Fruit fly (Drosophila melanogaster) whole organism, pupa: ENCODE measurements around the gene O-fut2.

Experiments used
- CG10348 ChIP-seq: fragments of 200-800 bp; sonication (Bioruptor generic); IDR thresholded peaks from 2 replicates; pipeline ENCODE4 v1.3.6; 2022; ENCODE audit warnings: missing biosample characterization, missing genetic modification characterization
- CG12605 ChIP-seq: fragments of 200-800 bp; sonication (Bioruptor generic); IDR thresholded peaks from 2 replicates; pipeline ENCODE4 v1.3.6; 2022; ENCODE audit warnings: missing biosample characterization, missing genetic modification characterization
- CG13204 ChIP-seq: fragments of 200-800 bp; sonication (Bioruptor generic); optimal IDR thresholded peaks from 2 replicates; lab custom pipeline; 2018; ENCODE audit warnings: missing biosample characterization, mild to moderate bottlenecking, missing genetic modification characterization, moderate library complexity
- CG14655 ChIP-seq: fragments of 200-800 bp; sonication (Bioruptor generic); optimal IDR thresholded peaks from 3 replicates; lab custom pipeline; 2017; ENCODE audit warnings: mild to moderate bottlenecking, missing biosample characterization, missing genetic modification reagents, missing genetic modification characterization
- CG15710 ChIP-seq: fragments of 200-800 bp; sonication (Bioruptor generic); optimal IDR thresholded peaks from 2 replicates; lab custom pipeline; 2018; ENCODE audit warnings: missing biosample characterization, mild to moderate bottlenecking, missing genetic modification characterization, moderate library complexity
- CG17806 ChIP-seq: fragments of 200-800 bp; sonication (Bioruptor generic); optimal IDR thresholded peaks from 2 replicates; lab custom pipeline; 2018; ENCODE audit warnings: missing biosample characterization, mild to moderate bottlenecking, missing genetic modification characterization, moderate library complexity
- CG32121 ChIP-seq: fragments of 200-800 bp; sonication (Bioruptor generic); IDR thresholded peaks from 2 replicates; pipeline ENCODE4 v1.3.6; 2022; ENCODE audit warnings: missing biosample characterization, missing genetic modification characterization
- CG34367 ChIP-seq: fragments of 200-800 bp; sonication (Bioruptor generic); optimal IDR thresholded peaks from 2 replicates; lab custom pipeline; 2018; ENCODE audit warnings: missing biosample characterization, mild to moderate bottlenecking, missing genetic modification characterization
- CG4496 ChIP-seq: fragments of 200-800 bp; sonication (Bioruptor generic); IDR thresholded peaks from 3 replicates; pipeline ENCODE4 v1.3.6; 2022; ENCODE audit warnings: missing biosample characterization, missing genetic modification characterization
- CG8159 ChIP-seq: fragments of 200-800 bp; sonication (Bioruptor generic); optimal IDR thresholded peaks from 3 replicates; lab custom pipeline; 2018; ENCODE audit warnings: missing biosample characterization, mild to moderate bottlenecking, missing genetic modification characterization, moderate library complexity
- CG8301 ChIP-seq: fragments of 200-800 bp; sonication (Bioruptor generic); optimal IDR thresholded peaks from 2 replicates; lab custom pipeline; 2018; ENCODE audit warnings: missing biosample characterization, mild to moderate bottlenecking, missing genetic modification characterization
- CG9948 ChIP-seq: fragments of 200-800 bp; sonication (Bioruptor generic); optimal IDR thresholded peaks from 2 replicates; lab custom pipeline; 2018; ENCODE audit warnings: missing biosample characterization, mild to moderate bottlenecking, missing genetic modification characterization, moderate library complexity
- D1 ChIP-seq: fragments of 200-800 bp; sonication (Bioruptor generic); optimal IDR thresholded peaks from 2 replicates; lab custom pipeline; 2018; ENCODE audit warnings: missing biosample characterization, mild to moderate bottlenecking, missing genetic modification characterization, moderate library complexity
- EcR ChIP-seq: fragments of 200-800 bp; sonication (Bioruptor generic); optimal IDR thresholded peaks from 3 replicates; lab custom pipeline; 2019; ENCODE audit warnings: missing biosample characterization, missing genetic modification characterization, mild to moderate bottlenecking, moderate library complexity, missing genetic modification reagents
- Ets98B ChIP-seq: fragments of 200-800 bp; sonication (Bioruptor generic); IDR thresholded peaks from 2 replicates; pipeline ENCODE4 v1.3.6; 2022; ENCODE audit warnings: missing biosample characterization, missing genetic modification characterization
- Pif1A ChIP-seq: fragments of 200-800 bp; sonication (Bioruptor generic); optimal IDR thresholded peaks from 3 replicates; lab custom pipeline; 2016; ENCODE audit warnings: missing biosample characterization, missing genetic modification characterization
- Pif1B ChIP-seq: fragments of 200-800 bp; sonication (Bioruptor generic); optimal IDR thresholded peaks from 3 replicates; lab custom pipeline; 2016; ENCODE audit warnings: missing biosample characterization, missing genetic modification characterization
- Snoo ChIP-seq: fragments of 200-800 bp; sonication (Bioruptor generic); optimal IDR thresholded peaks from 3 replicates; lab custom pipeline; 2017; ENCODE audit warnings: missing biosample characterization, mild to moderate bottlenecking, missing genetic modification characterization, inconsistent platforms
- fd96Ca ChIP-seq: fragments of 200-800 bp; sonication (Bioruptor generic); IDR thresholded peaks from 3 replicates; pipeline ENCODE4 v1.3.6; 2022; ENCODE audit warnings: missing biosample characterization, missing genetic modification characterization
- gl ChIP-seq: fragments of 200-800 bp; sonication (Bioruptor generic); optimal IDR thresholded peaks from 2 replicates; lab custom pipeline; 2018; ENCODE audit warnings: missing biosample characterization, mild to moderate bottlenecking, missing genetic modification characterization
- rn ChIP-seq: fragments of 200-800 bp; sonication (Bioruptor generic); IDR thresholded peaks from 2 replicates; pipeline ENCODE4 v1.3.6; 2022; ENCODE audit warnings: missing biosample characterization, missing genetic modification characterization

O-fut2 gene

DNA sequence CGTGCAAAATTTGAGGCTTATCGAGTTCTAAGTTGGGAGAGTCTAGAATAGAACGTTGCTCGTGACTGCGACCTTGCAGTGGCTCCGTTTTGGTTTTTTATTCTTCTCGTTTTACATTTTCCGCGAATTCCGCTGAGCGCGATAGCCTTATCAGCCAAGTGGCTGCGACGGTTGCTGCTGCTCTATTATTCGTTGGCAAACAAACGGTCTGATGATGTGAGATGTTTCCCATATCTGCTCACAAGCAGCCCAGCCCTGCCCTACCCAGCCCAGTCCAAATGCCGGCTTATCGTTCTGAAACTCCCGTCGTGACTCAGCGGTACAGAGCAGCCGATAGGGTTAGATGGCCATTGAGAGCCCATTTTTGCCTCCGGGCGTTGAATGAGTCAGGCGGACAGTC lies 14.6 kb upstream of the O-fut2 start:
- no peak for TF ChIP-seq Pif1A (GFP tag; lab: Kevin White, UChicago)
- TF ChIP-seq CG14655 (GFP tag; lab: Kevin White, UChicago) = no peak
- no peak for TF ChIP-seq rn (GFP tag; lab: Robert Waterston, UW)
- TF ChIP-seq D1 (tag; lab: Kevin White, UChicago) = no peak
- TF ChIP-seq CG15710 = no peak
- no peak for TF ChIP-seq Pif1B (GFP tag; lab: Kevin White, UChicago)
- no peak for TF ChIP-seq fd96Ca (GFP tag; lab: Robert Waterston, UW)
- TF ChIP-seq CG4496 (GFP tag; lab: Robert Waterston, UW) = no peak
- TF ChIP-seq CG9948 (tag; lab: Kevin White, UChicago) = no peak
- no peak for TF ChIP-seq CG8301 (tag; lab: Kevin White, UChicago)
- TF ChIP-seq CG17806 (tag; lab: Kevin White, UChicago) = no peak
- no peak for TF ChIP-seq CG32121
- TF ChIP-seq CG13204 (GFP tag; lab: Kevin White, UChicago) = no peak
- TF ChIP-seq CG8159 (tag; lab: Kevin White, UChicago) = no peak
- TF ChIP-seq gl (tag; lab: Kevin White, UChicago) = no peak
- no peak for TF ChIP-seq Ets98B (GFP tag; lab: Robert Waterston, UW)
- no peak for TF ChIP-seq CG12605 (GFP tag; lab: Robert Waterston, UW)

DNA sequence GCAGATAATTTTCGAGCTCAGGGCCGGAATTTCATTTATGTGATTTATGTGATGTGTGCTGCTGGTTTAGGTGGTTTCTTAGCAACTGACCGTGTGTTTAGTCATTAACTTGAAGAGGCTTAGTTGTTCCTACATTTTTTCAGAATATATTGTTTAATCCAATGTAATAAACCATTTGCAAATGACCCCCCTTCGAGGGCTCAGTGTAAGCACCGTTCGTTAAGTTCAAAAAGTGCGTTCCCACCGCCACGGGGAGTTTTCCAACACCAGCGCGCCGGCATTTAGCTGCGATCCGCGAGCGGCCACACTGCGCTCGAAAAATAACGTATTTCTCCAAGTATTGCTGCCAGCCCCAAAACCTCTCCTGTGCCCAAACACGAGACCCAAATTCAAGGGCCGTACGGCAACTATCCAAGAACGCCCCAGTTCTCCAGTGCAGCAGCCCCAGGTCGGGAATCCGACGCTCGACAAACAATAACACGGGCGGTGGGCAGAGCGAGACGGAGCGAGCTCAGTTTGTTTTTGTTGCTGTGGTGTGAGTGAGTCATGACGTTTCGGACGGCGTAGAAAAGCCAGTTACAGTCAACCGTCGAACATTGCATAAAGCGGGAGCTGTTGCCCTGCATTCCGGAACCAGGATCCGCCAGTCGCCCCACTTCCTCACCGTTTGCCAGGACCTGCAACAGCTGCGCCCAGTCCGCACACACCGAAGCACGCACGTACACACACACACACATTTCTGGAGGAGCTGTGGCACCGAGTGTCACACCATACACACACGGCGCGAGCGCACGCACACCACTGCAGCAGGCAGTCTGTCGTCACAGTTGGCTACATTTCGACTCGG lies 12.7 kb upstream of the O-fut2 start, which contains the start of gene rush:
Gene rush (plus strand): TSS at position 277 of the 847 bp plus-strand sequence.
- TF ChIP-seq CG8301 (tag; lab: Kevin White, UChicago) = no peak
- peak; percentile 60 for TF ChIP-seq CG4496 (GFP tag; lab: Robert Waterston, UW)
- no peak for TF ChIP-seq Pif1A (GFP tag; lab: Kevin White, UChicago)
- TF ChIP-seq fd96Ca (GFP tag; lab: Robert Waterston, UW) = peak; percentile 28; the same call in 1 of the 3 replicates
- TF ChIP-seq rn (GFP tag; lab: Robert Waterston, UW) = no peak
- peak; percentile 16 for TF ChIP-seq CG8159 (tag; lab: Kevin White, UChicago)
- no peak for TF ChIP-seq CG15710
- TF ChIP-seq CG14655 (GFP tag; lab: Kevin White, UChicago) = no peak
- no peak for TF ChIP-seq Snoo
- TF ChIP-seq CG17806 (tag; lab: Kevin White, UChicago) = no peak
- no peak for TF ChIP-seq CG10348 (GFP tag; lab: Robert Waterston, UW)

DNA sequence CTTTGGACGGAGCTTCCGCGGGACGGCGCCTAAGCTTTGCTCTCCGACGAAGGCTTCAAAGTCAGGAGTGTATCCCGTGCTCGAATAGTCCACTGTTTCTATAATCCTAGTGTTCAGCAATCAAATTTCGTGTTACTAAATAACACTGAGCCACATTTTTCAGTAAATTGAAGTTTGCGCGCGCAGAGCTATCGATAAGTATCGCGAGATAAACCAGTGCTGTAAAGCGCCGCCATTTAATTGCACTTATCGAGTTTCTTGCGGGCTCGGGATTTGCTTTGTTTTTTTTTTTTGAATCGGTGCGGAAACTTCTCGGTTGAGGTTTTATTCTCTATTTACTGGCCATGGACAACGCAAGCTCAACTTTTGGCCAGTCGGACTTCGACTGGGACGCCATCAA lies 11.1 kb upstream of the O-fut2 start, which contains the start of the genes Rab27 and mei-38:
Gene Rab27 (minus strand): TSS at position 127 of the 400 bp plus-strand sequence.
Gene mei-38 (plus strand): TSS at position 216 of the 400 bp plus-strand sequence.
- peak; percentile 21 for TF ChIP-seq Ets98B (GFP tag; lab: Robert Waterston, UW)
- no peak for TF ChIP-seq CG13204 (GFP tag; lab: Kevin White, UChicago)
- TF ChIP-seq CG4496 (GFP tag; lab: Robert Waterston, UW) = 0 out of 3 replicates have a peak, but pooled peaks have one; percentile 37
- TF ChIP-seq, all 21 proteins: peak for 2

DNA sequence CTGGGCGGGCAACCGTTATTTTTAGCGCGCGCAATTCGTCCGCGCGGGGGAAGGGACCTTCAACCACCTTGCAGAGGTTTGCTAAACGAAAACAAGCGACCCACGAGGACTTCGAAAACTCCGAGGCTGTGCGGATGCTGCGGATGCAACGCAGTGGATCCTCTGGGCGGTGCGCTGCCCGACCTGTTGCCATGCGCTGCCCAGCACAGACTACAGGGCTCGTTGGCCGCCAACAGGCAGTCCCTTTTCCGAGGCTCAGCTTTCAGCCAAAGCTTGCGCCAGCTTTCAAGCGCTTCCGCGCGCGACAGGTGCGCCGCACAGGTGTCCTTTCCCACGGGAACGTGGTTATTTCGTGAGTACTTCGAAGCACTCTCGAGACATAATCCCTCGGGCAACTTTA lies 10.6 kb upstream of the O-fut2 start:
- TF ChIP-seq CG12605 (GFP tag; lab: Robert Waterston, UW) = peak; percentile 56; the same call in 1 of the 2 replicates
- no peak for TF ChIP-seq CG13204 (GFP tag; lab: Kevin White, UChicago)
- TF ChIP-seq, all 21 proteins: peak for 1

DNA sequence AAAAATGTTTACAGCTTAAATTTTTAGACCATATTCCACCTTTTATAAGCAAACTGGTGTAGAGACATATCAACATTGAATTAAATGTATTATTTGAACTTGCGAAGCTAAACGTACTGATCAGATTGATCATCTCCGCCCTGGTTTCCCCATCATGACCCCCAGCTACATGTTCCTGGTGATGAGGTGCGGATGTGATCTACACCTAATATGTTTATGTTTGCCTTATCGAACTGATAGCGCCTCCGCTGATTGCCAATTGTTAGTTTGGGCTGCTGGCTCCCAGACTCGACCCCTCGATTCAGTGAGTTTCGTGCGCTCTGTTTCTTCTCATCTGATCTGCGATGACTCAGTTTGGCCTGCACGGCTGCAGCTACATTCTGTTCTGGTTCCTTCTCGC lies 6.4 kb upstream of the O-fut2 start, which contains the start of gene CG14780:
Gene CG14780 (plus strand): TSS at position 301 of the 400 bp plus-strand sequence.
- TF ChIP-seq fd96Ca (GFP tag; lab: Robert Waterston, UW) (no peak), CG13204 (GFP tag; lab: Kevin White, UChicago) (no peak), CG32121 (no peak), Pif1A (GFP tag; lab: Kevin White, UChicago) (no peak), Pif1B (GFP tag; lab: Kevin White, UChicago) (no peak), CG15710 (no peak), D1 (tag; lab: Kevin White, UChicago) (no peak), CG14655 (GFP tag; lab: Kevin White, UChicago) (no peak), CG8159 (tag; lab: Kevin White, UChicago) (no peak), CG4496 (GFP tag; lab: Robert Waterston, UW) (no peak), Ets98B (GFP tag; lab: Robert Waterston, UW) (no peak), CG8301 (tag; lab: Kevin White, UChicago) (no peak)

DNA sequence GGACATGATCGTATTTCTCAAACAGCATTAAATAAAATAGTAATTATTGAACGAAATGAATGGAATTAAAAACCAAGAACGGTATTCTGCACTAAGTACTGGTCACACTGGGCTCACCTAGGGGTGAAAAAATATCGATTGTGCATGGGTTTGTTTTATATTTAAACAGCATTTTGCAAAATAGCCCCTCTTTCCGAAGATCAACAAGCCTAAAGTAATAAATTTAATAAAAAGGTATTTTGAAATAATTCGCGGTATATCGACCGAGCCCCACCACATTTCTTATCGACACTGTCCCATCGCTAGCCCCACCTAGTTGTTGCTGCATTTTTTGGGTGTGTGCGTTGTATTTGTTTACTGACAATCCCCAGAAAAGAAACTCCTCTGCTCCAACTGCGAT lies 4.8 kb upstream of the O-fut2 start, which contains the start of gene pck:
Gene pck (plus strand): TSS at position 105 of the 400 bp plus-strand sequence.
- TF ChIP-seq CG32121 (peak; percentile 47; the same call in 1 of the 2 replicates), Pif1A (GFP tag; lab: Kevin White, UChicago) (no peak), CG9948 (tag; lab: Kevin White, UChicago) (peak; percentile 29), CG14655 (GFP tag; lab: Kevin White, UChicago) (no peak), gl (tag; lab: Kevin White, UChicago) (no peak), fd96Ca (GFP tag; lab: Robert Waterston, UW) (peak; percentile 78), CG8301 (tag; lab: Kevin White, UChicago) (no peak), rn (GFP tag; lab: Robert Waterston, UW) (no peak), CG4496 (GFP tag; lab: Robert Waterston, UW) (peak; percentile 70), Snoo (peak; percentile 10), EcR (GFP tag; lab: Kevin White, UChicago) (no peak), D1 (tag; lab: Kevin White, UChicago) (no peak), CG12605 (GFP tag; lab: Robert Waterston, UW) (no peak), CG34367 (tag; lab: Kevin White, UChicago) (no peak), CG15710 (peak; percentile 18), Ets98B (GFP tag; lab: Robert Waterston, UW) (peak; percentile 52; the same call in 1 of the 2 replicates), CG13204 (GFP tag; lab: Kevin White, UChicago) (no peak), CG10348 (GFP tag; lab: Robert Waterston, UW) (no peak), CG8159 (tag; lab: Kevin White, UChicago) (peak; percentile 1), Pif1B (GFP tag; lab: Kevin White, UChicago) (no peak), CG17806 (tag; lab: Kevin White, UChicago) (peak; percentile 27)
